Worm (Caenorhabditis elegans): ENCODE results near the gene Y50E8A.2.

DNA sequence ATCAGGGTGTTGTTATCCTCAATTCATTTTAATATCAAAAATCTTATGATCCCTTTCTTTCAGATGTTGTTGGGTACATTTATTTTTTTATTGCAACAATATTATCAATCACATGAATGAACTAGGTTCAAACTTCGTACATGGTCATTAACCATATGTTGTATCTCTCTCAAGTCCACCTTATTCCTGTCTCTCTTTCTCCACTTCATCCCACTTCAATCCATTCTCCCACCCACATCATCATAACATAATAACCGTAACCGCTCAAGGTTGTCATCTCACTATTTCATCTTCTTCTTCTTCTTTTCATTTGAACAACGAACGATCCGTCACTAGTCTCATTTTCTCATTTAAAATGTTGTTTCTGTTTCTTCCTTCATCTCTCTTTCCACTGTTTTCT is 3.2 kb downstream of the Y50E8A.2 start:
- no peak for TF ChIP-seq nhr-28 (tag; optimal IDR thresholded peaks at IDR 0.05)
- no peak for TF ChIP-seq ztf-11 (tag; optimal IDR thresholded peaks at IDR 0.05)
- no peak for TF ChIP-seq nhr-12 (tag; optimal IDR thresholded peaks at IDR 0.05)
- TF ChIP-seq lin-32 (GFP tag; optimal IDR thresholded peaks at IDR 0.05) = no peak
- TF ChIP-seq ces-1 (GFP tag; optimal IDR thresholded peaks at IDR 0.05) = no peak
- no peak for TF ChIP-seq mab-5 (tag; optimal IDR thresholded peaks at IDR 0.05)
- no peak for TF ChIP-seq M03D4.4 (tag; optimal IDR thresholded peaks at IDR 0.05)
- no peak for TF ChIP-seq nhr-2 (tag; optimal IDR thresholded peaks at IDR 0.05)
- TF ChIP-seq lin-13 (tag; optimal IDR thresholded peaks at IDR 0.05) = no peak
- no peak for TF ChIP-seq snpc-4 (tag; optimal IDR thresholded peaks at IDR 0.05)

All from whole organism, mixed stage, embryonic.